Fruit fly (Drosophila melanogaster) whole organism, wandering third instar larva: ENCODE results near the gene ScsbetaA.

Experiments used
- CG32264 ChIP-seq: fragments of 200-800 bp; sonication (Bioruptor generic); optimal IDR thresholded peaks from 2 replicates; lab custom pipeline; 2016; ENCODE audit warnings: missing biosample characterization, missing genetic modification characterization
- Dfd ChIP-seq: fragments of >200 bp; optimal IDR thresholded peaks from 2 replicates; lab custom pipeline; 2017; ENCODE audit warnings: missing biosample characterization, missing genetic modification characterization
- Hnf4 ChIP-seq: fragments of 200-800 bp; sonication (Bioruptor generic); optimal IDR thresholded peaks from 2 replicates; lab custom pipeline; 2016; ENCODE audit warnings: missing biosample characterization, mild to moderate bottlenecking, missing genetic modification characterization
- Hr78 ChIP-seq: fragments of >200 bp; optimal IDR thresholded peaks from 2 replicates; lab custom pipeline; 2017; ENCODE audit warnings: missing biosample characterization, missing genetic modification characterization
- Hr83 ChIP-seq: fragments of 200-300 bp; sonication (Bioruptor generic); optimal IDR thresholded peaks from 2 replicates; lab custom pipeline; 2016; ENCODE audit warnings: missing biosample characterization, mild to moderate bottlenecking, missing genetic modification characterization, moderate library complexity; ENCODE audit not compliant: poor library complexity, severe bottlenecking
- N ChIP-seq: fragments of >200 bp; optimal IDR thresholded peaks from 2 replicates; lab custom pipeline; 2018; ENCODE audit warnings: missing biosample characterization, missing external identifiers, missing genetic modification characterization
- br ChIP-seq: fragments of 200-800 bp; sonication (Bioruptor generic); optimal IDR thresholded peaks from 2 replicates; lab custom pipeline; 2016; ENCODE audit warnings: missing biosample characterization, missing genetic modification characterization
- h ChIP-seq: fragments of 200-800 bp; sonication (Bioruptor generic); optimal IDR thresholded peaks from 3 replicates; lab custom pipeline; 2016; ENCODE audit warnings: missing biosample characterization, mild to moderate bottlenecking, missing genetic modification characterization
- lola ChIP-seq: fragments of >200 bp; optimal IDR thresholded peaks from 2 replicates; lab custom pipeline; 2017; ENCODE audit warnings: missing biosample characterization, missing genetic modification characterization
- sage ChIP-seq: fragments of 200-800 bp; sonication (Bioruptor generic); optimal IDR thresholded peaks from 2 replicates; lab custom pipeline; 2016; ENCODE audit warnings: missing biosample characterization, mild to moderate bottlenecking, missing genetic modification characterization
- tai ChIP-seq: sonication (Bioruptor generic); optimal IDR thresholded peaks from 2 replicates; lab custom pipeline; 2016; ENCODE audit warnings: missing biosample characterization, missing genetic modification characterization
- usp ChIP-seq: fragments of >200 bp; optimal IDR thresholded peaks from 2 replicates; lab custom pipeline; 2017; ENCODE audit warnings: missing biosample characterization, missing genetic modification characterization
- woc ChIP-seq: sonication (Bioruptor generic); optimal IDR thresholded peaks from 2 replicates; lab custom pipeline; 2016; ENCODE audit warnings: missing biosample characterization, mild to moderate bottlenecking, missing genetic modification characterization

dm6 chr3R:8957739-8958138 is 19.2 kb downstream of the ScsbetaA start:
- TF ChIP-seq Hr83 (GFP tag; lab: Kevin White, UChicago) (no peak), h (GFP tag; lab: Kevin White, UChicago) (peak; percentile 41), Dfd (no peak), CG32264 (GFP tag; lab: Kevin White, UChicago) (no peak), br (peak; percentile 27), N (GFP tag; lab: Kevin White, UChicago) (no peak), Hnf4 (no peak), lola (no peak), tai (no peak), woc (GFP tag; lab: Kevin White, UChicago) (peak; percentile 90), usp (GFP tag; lab: Kevin White, UChicago) (no peak), Hr78 (GFP tag; lab: Kevin White, UChicago) (no peak), sage (no peak)
